Fruit fly (Drosophila melanogaster): Measurements from ENCODE around the gene Asator.

- TF ChIP-seq net (GFP tag; optimal IDR thresholded peaks at IDR 0.05), result no peak
- no peak for TF ChIP-seq OdsH (GFP tag; optimal IDR thresholded peaks at IDR 0.05)
- TF ChIP-seq CG3919 (GFP tag; optimal IDR thresholded peaks at IDR 0.05), result no peak
- TF ChIP-seq CG4318 (GFP tag; optimal IDR thresholded peaks at IDR 0.05), result no peak
- no peak for TF ChIP-seq CG11294 (GFP tag; IDR thresholded peaks at IDR 0.05)
- no peak for TF ChIP-seq Eip93F (GFP tag; optimal IDR thresholded peaks at IDR 0.05)
- TF ChIP-seq Ets96B (tag; optimal IDR thresholded peaks at IDR 0.05), result no peak
- TF ChIP-seq CG16779 (tag; optimal IDR thresholded peaks at IDR 0.05), result no peak
- TF ChIP-seq Eip75B (GFP tag; optimal IDR thresholded peaks at IDR 0.05), result no peak
- no peak for TF ChIP-seq CG10631 (GFP tag; optimal IDR thresholded peaks at IDR 0.05)
- TF ChIP-seq Met (GFP tag; optimal IDR thresholded peaks at IDR 0.05), result no peak
Observed at dm6 chr4:492597-492996, 3.8 kb upstream of the Asator start.
